Fruit fly (Drosophila melanogaster) whole organism, embryonic: ENCODE data around the gene rngo.

Experiments
- Adf1 ChIP-seq: fragments of 200-800 bp; sonication (Bioruptor generic); IDR thresholded peaks from 2 replicates; pipeline ENCODE4 v1.3.6; 2022; ENCODE audit warnings: missing biosample characterization, missing genetic modification characterization
- Atf-2 ChIP-seq: fragments of 200-800 bp; sonication (Bioruptor generic); optimal IDR thresholded peaks from 2 replicates; lab custom pipeline; 2016; ENCODE audit warnings: missing biosample characterization, missing genetic modification characterization
- Atf3 ChIP-seq: fragments of 200-800 bp; sonication (Bioruptor generic); optimal IDR thresholded peaks from 3 replicates; lab custom pipeline; 2016; ENCODE audit warnings: missing biosample characterization, missing genetic modification characterization
- B-H1 ChIP-seq: fragments of 200-800 bp; sonication (Bioruptor generic); IDR thresholded peaks from 3 replicates; pipeline ENCODE4 v1.3.6; 2022; ENCODE audit warnings: missing biosample characterization, missing genetic modification characterization
- Bteb2 ChIP-seq: fragments of 200-800 bp; sonication (Bioruptor generic); optimal IDR thresholded peaks from 2 replicates; lab custom pipeline; 2016; ENCODE audit warnings: missing biosample characterization, missing genetic modification characterization
- CG10431 ChIP-seq: fragments of 200-800 bp; sonication (Bioruptor generic); optimal IDR thresholded peaks from 3 replicates; lab custom pipeline; 2018; ENCODE audit warnings: missing biosample characterization, mild to moderate bottlenecking, missing genetic modification characterization
- CG10959 ChIP-seq: fragments of 200-800 bp; sonication (Bioruptor generic); IDR thresholded peaks from 2 replicates; pipeline ENCODE4 v1.3.6; 2022; ENCODE audit warnings: missing biosample characterization, missing genetic modification characterization
- CG11085 ChIP-seq: fragments of 200-800 bp; sonication (Bioruptor generic); IDR thresholded peaks from 2 replicates; pipeline ENCODE4 v1.3.6; 2022; ENCODE audit warnings: missing biosample characterization, missing genetic modification characterization
- CG11093 ChIP-seq: fragments of 200-800 bp; sonication (Bioruptor generic); IDR thresholded peaks from 3 replicates; pipeline ENCODE4 v1.3.6; 2022; ENCODE audit warnings: missing biosample characterization, missing genetic modification characterization
- CG12769 ChIP-seq: fragments of 200-800 bp; sonication (Bioruptor generic); optimal IDR thresholded peaks from 2 replicates; lab custom pipeline; 2019; ENCODE audit warnings: missing biosample characterization, mild to moderate bottlenecking, missing genetic modification characterization, moderate library complexity
- CG14667 ChIP-seq: fragments of 200-800 bp; sonication (Bioruptor generic); IDR thresholded peaks from 2 replicates; pipeline ENCODE4 v1.3.6; 2022; ENCODE audit warnings: missing biosample characterization, missing genetic modification characterization
- CG15601 ChIP-seq: fragments of 200-800 bp; sonication (Bioruptor generic); optimal IDR thresholded peaks from 3 replicates; lab custom pipeline; 2019; ENCODE audit warnings: missing biosample characterization, mild to moderate bottlenecking, missing genetic modification characterization, moderate library complexity
- CG1602 ChIP-seq: fragments of 200-800 bp; sonication (Bioruptor generic); optimal IDR thresholded peaks from 3 replicates; lab custom pipeline; 2016; ENCODE audit warnings: missing biosample characterization, missing genetic modification characterization
- CG17186 ChIP-seq: fragments of 200-800 bp; sonication (Bioruptor generic); optimal IDR thresholded peaks from 3 replicates; lab custom pipeline; 2017; ENCODE audit warnings: missing biosample characterization, missing genetic modification reagents, missing genetic modification characterization
- CG17361 ChIP-seq: fragments of 200-800 bp; sonication (Bioruptor generic); IDR thresholded peaks from 3 replicates; pipeline ENCODE4 v1.3.6; 2022; ENCODE audit warnings: missing biosample characterization, missing genetic modification characterization
- CG2129 ChIP-seq: fragments of 200-800 bp; sonication (Bioruptor generic); IDR thresholded peaks from 2 replicates; pipeline ENCODE4 v1.3.6; 2022; ENCODE audit warnings: missing biosample characterization, missing genetic modification characterization; ENCODE audit not compliant: partially characterized antibody
- CG2875 ChIP-seq: fragments of 200-800 bp; sonication (Bioruptor generic); optimal IDR thresholded peaks from 2 replicates; lab custom pipeline; 2017; ENCODE audit warnings: missing biosample characterization, mild to moderate bottlenecking, missing genetic modification characterization, missing genetic modification reagents
- CG30020 ChIP-seq: fragments of 200-800 bp; optimal IDR thresholded peaks from 2 replicates; lab custom pipeline; 2019; ENCODE audit warnings: missing biosample characterization, mild to moderate bottlenecking, missing genetic modification characterization, moderate library complexity
- CG3726 ChIP-seq: fragments of 200-800 bp; sonication (Bioruptor generic); IDR thresholded peaks from 3 replicates; pipeline ENCODE4, ENCODE4 v1.3.6; 2022; ENCODE audit warnings: missing biosample characterization, missing genetic modification characterization
- CG4404 ChIP-seq: fragments of 200-800 bp; sonication (Bioruptor generic); IDR thresholded peaks from 2 replicates; pipeline ENCODE4 v1.3.6; 2022; ENCODE audit warnings: missing biosample characterization, missing genetic modification characterization
- CG6854 ChIP-seq: fragments of 200-800 bp; sonication (Bioruptor generic); optimal IDR thresholded peaks from 3 replicates; lab custom pipeline; 2017; ENCODE audit warnings: missing biosample characterization, mild to moderate bottlenecking, missing genetic modification characterization
- CG8359 ChIP-seq: fragments of 200-800 bp; sonication (Bioruptor generic); optimal IDR thresholded peaks from 2 replicates; lab custom pipeline; 2017; ENCODE audit warnings: missing biosample characterization, mild to moderate bottlenecking, missing genetic modification characterization, borderline replicate concordance
- Chrac-16 ChIP-seq: fragments of 200-800 bp; sonication (Bioruptor generic); optimal IDR thresholded peaks from 3 replicates; lab custom pipeline; 2016; ENCODE audit warnings: missing biosample characterization, missing genetic modification characterization
- D ChIP-seq, 2 experiments: fragments of 200-800 bp in 1 of 2; fragments of >200 bp in 1 of 2; sonication (Bioruptor generic) in 1 of 2; optimal IDR thresholded peaks; 2 replicates in 1 of 2; 3 replicates in 1 of 2; lab custom pipeline; 2017; ENCODE audit warnings: mild to moderate bottlenecking in 1 of 2, missing biosample characterization in 1 of 2, missing genetic modification characterization in 1 of 2, missing genetic modification reagents in 1 of 2
- Dek ChIP-seq: fragments of 200-800 bp; sonication (Bioruptor generic); optimal IDR thresholded peaks from 3 replicates; lab custom pipeline; 2019; ENCODE audit warnings: missing biosample characterization, mild to moderate bottlenecking, missing genetic modification characterization, moderate library complexity
- Dref ChIP-seq: fragments of 200-800 bp; sonication (Bioruptor generic); IDR thresholded peaks from 2 replicates; pipeline ENCODE4 v1.3.6; 2022; ENCODE audit warnings: missing biosample characterization, missing genetic modification characterization
- Gug ChIP-seq: fragments of 200-800 bp; sonication (Bioruptor generic); IDR thresholded peaks from 4 replicates; pipeline ENCODE4 v1.3.6; 2022; ENCODE audit warnings: missing biosample characterization, missing genetic modification characterization
- Lpt ChIP-seq: fragments of >200 bp; optimal IDR thresholded peaks from 2 replicates; lab custom pipeline; 2018; ENCODE audit warnings: missing biosample characterization, missing genetic modification characterization
- NFAT ChIP-seq: fragments of 200-800 bp; sonication (Bioruptor generic); IDR thresholded peaks from 2 replicates; pipeline ENCODE4 v1.3.6; 2022; ENCODE audit warnings: missing biosample characterization, missing genetic modification characterization
- Oli ChIP-seq: fragments of 200-800 bp; sonication (Bioruptor generic); optimal IDR thresholded peaks from 2 replicates; lab custom pipeline; 2018; ENCODE audit warnings: missing biosample characterization, mild to moderate bottlenecking, missing genetic modification characterization, moderate library complexity
- btn ChIP-seq: fragments of 200-800 bp; sonication (Bioruptor generic); optimal IDR thresholded peaks from 2 replicates; lab custom pipeline; 2016; ENCODE audit warnings: missing biosample characterization, missing genetic modification characterization
- crol ChIP-seq: fragments of 200-800 bp; sonication (Bioruptor generic); IDR thresholded peaks from 2 replicates; pipeline ENCODE4 v1.3.6; 2022; ENCODE audit warnings: missing biosample characterization, missing genetic modification characterization
- cwo ChIP-seq: fragments of 200-800 bp; sonication (Bioruptor generic); optimal IDR thresholded peaks from 3 replicates; lab custom pipeline; 2017; ENCODE audit warnings: missing biosample characterization, missing genetic modification characterization, mild to moderate bottlenecking, moderate library complexity, missing genetic modification reagents
- dimm ChIP-seq: fragments of 200-800 bp; sonication (Bioruptor generic); IDR thresholded peaks from 2 replicates; pipeline ENCODE4 v1.3.6; 2022; ENCODE audit warnings: missing biosample characterization, missing genetic modification characterization
- dmrt99B ChIP-seq: fragments of 200-800 bp; sonication (Bioruptor generic); optimal IDR thresholded peaks from 2 replicates; lab custom pipeline; 2018; ENCODE audit warnings: missing biosample characterization, mild to moderate bottlenecking, missing genetic modification characterization, moderate library complexity
- esg ChIP-seq: fragments of 200-800 bp; sonication (Bioruptor generic); conservative IDR thresholded peaks from 2 replicates; pipeline ENCODE4 v1.3.6; 2022; ENCODE audit warnings: missing biosample characterization, missing genetic modification characterization
- jing ChIP-seq: fragments of 200-800 bp; sonication (Bioruptor generic); optimal IDR thresholded peaks from 2 replicates; lab custom pipeline; 2018; ENCODE audit warnings: missing biosample characterization, mild to moderate bottlenecking, missing genetic modification characterization
- klu ChIP-seq: fragments of 200-800 bp; sonication (Bioruptor generic); IDR thresholded peaks from 2 replicates; pipeline ENCODE4 v1.3.6; 2022; ENCODE audit warnings: missing biosample characterization, missing genetic modification characterization
- maf-S ChIP-seq: fragments of 200-800 bp; sonication (Bioruptor generic); optimal IDR thresholded peaks from 2 replicates; lab custom pipeline; 2016; ENCODE audit warnings: missing biosample characterization, missing genetic modification characterization
- nom ChIP-seq: fragments of 200-800 bp; sonication (Bioruptor generic); optimal IDR thresholded peaks from 2 replicates; lab custom pipeline; 2017; ENCODE audit warnings: missing biosample characterization, missing genetic modification characterization, mild to moderate bottlenecking, moderate library complexity, missing genetic modification reagents
- oc ChIP-seq: fragments of 200-800 bp; sonication (Bioruptor generic); optimal IDR thresholded peaks from 2 replicates; lab custom pipeline; 2018; ENCODE audit warnings: missing biosample characterization, mild to moderate bottlenecking, missing genetic modification characterization, moderate library complexity
- otp ChIP-seq: fragments of 200-800 bp; sonication (Bioruptor generic); IDR thresholded peaks from 3 replicates; pipeline ENCODE4, ENCODE4 v1.3.6; 2022; ENCODE audit warnings: missing biosample characterization, missing genetic modification characterization
- ro ChIP-seq: fragments of 200-800 bp; sonication (Bioruptor generic); IDR thresholded peaks from 2 replicates; pipeline ENCODE4 v1.3.6; 2022; ENCODE audit warnings: missing biosample characterization, missing genetic modification characterization
- schlank ChIP-seq: fragments of 200-800 bp; sonication (Bioruptor generic); optimal IDR thresholded peaks from 2 replicates; lab custom pipeline; 2018; ENCODE audit warnings: missing biosample characterization, mild to moderate bottlenecking, missing genetic modification characterization
- sd ChIP-seq: fragments of 200-800 bp; sonication (Bioruptor generic); optimal IDR thresholded peaks from 3 replicates; lab custom pipeline; 2018; ENCODE audit warnings: missing biosample characterization, mild to moderate bottlenecking, missing genetic modification characterization, moderate library complexity
- sens-2 ChIP-seq: fragments of 200-800 bp; sonication (Bioruptor generic); IDR thresholded peaks from 2 replicates; pipeline ENCODE4 v1.3.6; 2022; ENCODE audit warnings: missing biosample characterization, missing genetic modification characterization
- sisA ChIP-seq: fragments of 200-800 bp; sonication (Bioruptor generic); IDR thresholded peaks from 2 replicates; pipeline ENCODE4 v1.3.6; 2022; ENCODE audit warnings: missing biosample characterization, missing genetic modification characterization
- tgo ChIP-seq: fragments of 200-800 bp; sonication (Bioruptor generic); IDR thresholded peaks from 3 replicates; pipeline ENCODE4 v1.3.6; 2022; ENCODE audit warnings: missing biosample characterization, missing genetic modification characterization
- wek ChIP-seq: fragments of 200-800 bp; sonication (Bioruptor generic); optimal IDR thresholded peaks from 3 replicates; lab custom pipeline; 2018; ENCODE audit warnings: missing biosample characterization, mild to moderate bottlenecking, missing genetic modification characterization, moderate library complexity

Gene rngo

DNA sequence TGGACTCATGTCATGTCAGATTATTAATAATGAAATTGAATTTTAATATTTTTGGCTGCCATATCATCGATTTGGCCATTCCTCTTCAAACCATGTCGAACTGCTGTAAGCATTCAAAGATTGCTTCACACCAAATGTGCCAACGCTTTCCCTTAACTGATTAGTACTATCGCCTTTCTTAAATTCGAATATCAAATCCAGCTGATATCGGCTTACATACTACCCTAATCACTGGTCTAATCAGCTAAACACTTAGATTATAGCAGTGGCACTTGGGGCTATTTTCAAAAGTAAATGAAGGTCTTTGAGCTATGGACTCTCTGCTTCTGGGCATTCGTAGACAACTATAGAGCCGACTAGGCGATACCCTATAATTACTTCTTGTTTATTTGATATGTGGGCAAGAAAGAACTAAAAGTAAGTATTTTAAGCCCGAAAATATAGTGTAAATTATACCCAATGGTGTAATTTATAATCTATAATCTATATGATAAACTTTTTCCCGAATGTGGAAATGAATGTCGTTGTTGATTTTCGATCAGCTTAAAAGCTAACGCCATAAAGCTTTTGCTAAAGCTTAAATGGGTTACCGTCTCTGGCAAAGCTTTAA lies 37.3 kb upstream of the rngo start (continued):
- TF ChIP-seq CG11085 (GFP tag; lab: Robert Waterston, UW) (peak; percentile 44; the same call in 1 of the 2 replicates), Lpt (GFP tag; lab: Kevin White, UChicago) (no peak), D (optimal IDR thresholded peaks at IDR 0.05; lab: Kevin White, UChicago) (no peak), D (GFP tag; optimal IDR thresholded peaks at IDR 0.05; lab: Kevin White, UChicago) (peak; percentile 38), maf-S (GFP tag; lab: Kevin White, UChicago) (peak; percentile 45), Dek (tag; lab: Kevin White, UChicago) (peak; percentile 84), tgo (GFP tag; lab: Robert Waterston, UW) (peak; percentile 84), nom (GFP tag; lab: Kevin White, UChicago) (no peak), CG11093 (GFP tag; lab: Robert Waterston, UW) (0 out of 3 replicates have a peak, but pooled peaks have one; percentile 22), CG17361 (GFP tag; lab: Robert Waterston, UW) (no peak; the same call in 2 of the 3 replicates), btn (GFP tag; lab: Kevin White, UChicago) (no peak), oc (peak; percentile 74), CG15601 (tag; lab: Kevin White, UChicago) (no peak), dimm (GFP tag; lab: Robert Waterston, UW) (no peak), jing (GFP tag; lab: Kevin White, UChicago) (peak; percentile 49), Atf3 (GFP tag; lab: Kevin White, UChicago) (no peak), otp (GFP tag; lab: Robert Waterston, UW) (peak; percentile 67; the same call in 2 of the 3 replicates), Bteb2 (GFP tag; lab: Kevin White, UChicago) (peak; percentile 66), ro (no peak), Atf-2 (GFP tag; lab: Kevin White, UChicago) (peak; percentile 16), CG2129 (GFP tag; lab: Robert Waterston, UW) (no peak), CG17186 (GFP tag; lab: Kevin White, UChicago) (no peak), dmrt99B (tag; lab: Kevin White, UChicago) (peak; percentile 86), CG2875 (GFP tag; lab: Kevin White, UChicago) (peak; percentile 6), CG3726 (GFP tag; lab: Robert Waterston, UW) (0 out of 3 replicates have a peak, but pooled peaks have one; percentile 15), CG10431 (GFP tag; lab: Kevin White, UChicago) (no peak), sd (tag; lab: Kevin White, UChicago) (peak; percentile 65), Adf1 (GFP tag; lab: Robert Waterston, UW) (peak; percentile 50), Dref (no peak), CG10959 (no peak), sens-2 (no peak), sisA (peak; percentile 58), CG6854 (GFP tag; lab: Kevin White, UChicago) (peak; percentile 81), crol (GFP tag; lab: Robert Waterston, UW) (no peak), CG1602 (GFP tag; lab: Kevin White, UChicago) (peak; percentile 54), Gug (GFP tag; lab: Robert Waterston, UW) (peak; percentile 46; the same call in 1 of the 4 replicates), cwo (GFP tag; lab: Kevin White, UChicago) (peak; percentile 79), B-H1 (GFP tag; lab: Robert Waterston, UW) (peak; percentile 64; the same call in 2 of the 3 replicates), CG12769 (tag; lab: Kevin White, UChicago) (no peak), Chrac-16 (peak; percentile 62), CG8359 (peak; percentile 30), Oli (tag; lab: Kevin White, UChicago) (peak; percentile 85), klu (GFP tag; lab: Robert Waterston, UW) (peak; percentile 29; the same call in 1 of the 2 replicates), CG30020 (tag; lab: Kevin White, UChicago) (no peak), schlank (tag; lab: Kevin White, UChicago) (peak; percentile 48), CG4404 (0 out of 2 replicates have a peak, but pooled peaks have one; percentile 11), NFAT (peak; percentile 52), wek (GFP tag; lab: Kevin White, UChicago) (no peak), CG14667 (GFP tag; lab: Robert Waterston, UW) (peak; percentile 60), esg (GFP tag; lab: Robert Waterston, UW) (peak; percentile 69)
